Worm (Caenorhabditis elegans): ENCODE data around the gene F37B12.3.
A peak's percentile ranks its signal among the peaks of the same experiment; 100 is the strongest.

Gene F37B12.3

ce11 chrII:9054604-9055003 is 13.4 kb upstream of the F37B12.3 start, which contains the start of gene chmp-7 (continued):
- no peak for TF ChIP-seq pqm-1 (tag; optimal IDR thresholded peaks at IDR 0.05)
- TF ChIP-seq ceh-6 (GFP tag; optimal IDR thresholded peaks at IDR 0.05) = no peak
- TF ChIP-seq ceh-30 (tag; optimal IDR thresholded peaks at IDR 0.05) = peak; percentile 89
- TF ChIP-seq fkh-6 (tag; optimal IDR thresholded peaks at IDR 0.05) = no peak
- no peak for TF ChIP-seq ceh-48 (tag; optimal IDR thresholded peaks at IDR 0.05)
- peak; percentile 22 for TF ChIP-seq dve-1 (tag; optimal IDR thresholded peaks at IDR 0.05)
- no peak for TF ChIP-seq nhr-232 (tag; optimal IDR thresholded peaks at IDR 0.05)
- TF ChIP-seq Y22D7AL.16 (tag; optimal IDR thresholded peaks at IDR 0.05) = no peak
- TF ChIP-seq hlh-15 (tag; optimal IDR thresholded peaks at IDR 0.05) = no peak
- TF ChIP-seq hlh-30 (tag; optimal IDR thresholded peaks at IDR 0.05; ENCODE audit: insufficient read depth) = no peak
- peak; percentile 60 for TF ChIP-seq ceh-31 (tag; optimal IDR thresholded peaks at IDR 0.05)
- no peak for TF ChIP-seq K02D7.2 (tag; optimal IDR thresholded peaks at IDR 0.05)
- TF ChIP-seq pag-3 (tag; optimal IDR thresholded peaks at IDR 0.05; ENCODE audit: borderline replicate concordance) = no peak
- no peak for TF ChIP-seq T23F11.4 (GFP tag; optimal IDR thresholded peaks at IDR 0.05)
- no peak for TF ChIP-seq sox-4 (tag; optimal IDR thresholded peaks at IDR 0.05)
- TF ChIP-seq ahr-1 (tag; optimal IDR thresholded peaks at IDR 0.05) = no peak
- peak; percentile 59 for TF ChIP-seq ztf-16 (tag; optimal IDR thresholded peaks at IDR 0.05)
- TF ChIP-seq che-1 (tag; optimal IDR thresholded peaks at IDR 0.05) = no peak
- TF ChIP-seq ttx-3 (tag; optimal IDR thresholded peaks at IDR 0.05) = no peak

ce11 chrII:9053564-9053963 is 12.4 kb upstream of the F37B12.3 start, which contains the start of gene T24B8.7:
T24B8.7 (minus strand) TSS chrII:9053664.
- TF ChIP-seq ama-1 (optimal IDR thresholded peaks at IDR 0.05) (no peak), pha-2 (tag; optimal IDR thresholded peaks at IDR 0.05) (no peak), ceh-22 (tag; optimal IDR thresholded peaks at IDR 0.05) (no peak), pax-1 (tag; optimal IDR thresholded peaks at IDR 0.05) (no peak), hlh-30 (tag; optimal IDR thresholded peaks at IDR 0.05; ENCODE audit: insufficient read depth) (no peak), sdc-2 (tag; optimal IDR thresholded peaks at IDR 0.05) (no peak), ttx-3 (tag; optimal IDR thresholded peaks at IDR 0.05) (no peak), fkh-10 (GFP tag; optimal IDR thresholded peaks at IDR 0.05) (no peak), tbx-2 (tag; optimal IDR thresholded peaks at IDR 0.05) (no peak), pros-1 (tag; optimal IDR thresholded peaks at IDR 0.05) (no peak), elt-4 (tag; optimal IDR thresholded peaks at IDR 0.05) (no peak)

ce11 chrII:9042059-9042458 is 853 bp upstream of the F37B12.3 start:
- TF ChIP-seq ceh-22 (tag; optimal IDR thresholded peaks at IDR 0.05) = no peak
- no peak for TF ChIP-seq tbx-2 (tag; optimal IDR thresholded peaks at IDR 0.05)
- TF ChIP-seq unc-42 (tag; optimal IDR thresholded peaks at IDR 0.05) = no peak
- no peak for TF ChIP-seq ztf-16 (tag; optimal IDR thresholded peaks at IDR 0.05)
- TF ChIP-seq K02D7.2 (tag; optimal IDR thresholded peaks at IDR 0.05) = no peak

- no peak for TF ChIP-seq fax-1 (tag; optimal IDR thresholded peaks at IDR 0.05)
- TF ChIP-seq hlh-6 (tag; optimal IDR thresholded peaks at IDR 0.05) = no peak
- no peak for TF ChIP-seq hlh-15 (tag; optimal IDR thresholded peaks at IDR 0.05)
- no peak for TF ChIP-seq nhr-11 (tag; optimal IDR thresholded peaks at IDR 0.05)
Measured at ce11 chrII:9038736-9039135, 2.5 kb downstream of the F37B12.3 start.

- TF ChIP-seq hlh-15 (tag; optimal IDR thresholded peaks at IDR 0.05) (no peak), sox-2 (GFP tag; IDR thresholded peaks at IDR 0.05) (no peak), Y22D7AL.16 (tag; optimal IDR thresholded peaks at IDR 0.05) (no peak), ztf-16 (tag; optimal IDR thresholded peaks at IDR 0.05) (no peak), ets-4 (tag; optimal IDR thresholded peaks at IDR 0.05) (no peak)
Measured at ce11 chrII:9038201-9038600, 3.0 kb downstream of the F37B12.3 start, which contains the start of gene gcs-1. gcs-1 (minus strand) TSS chrII:9038301.

ce11 chrII:9033034-9033433 is 8.2 kb downstream of the F37B12.3 start:
- no peak for TF ChIP-seq pros-1 (tag; optimal IDR thresholded peaks at IDR 0.05)
- TF ChIP-seq ceh-48 (tag; optimal IDR thresholded peaks at IDR 0.05) = no peak
- no peak for TF ChIP-seq pqm-1 (tag; optimal IDR thresholded peaks at IDR 0.05)
- no peak for TF ChIP-seq ceh-18 (tag; optimal IDR thresholded peaks at IDR 0.05)
- TF ChIP-seq F13H6.1 (tag; optimal IDR thresholded peaks at IDR 0.05) = no peak
- TF ChIP-seq hlh-13 (GFP tag; optimal IDR thresholded peaks at IDR 0.05) = no peak
- no peak for TF ChIP-seq madf-2 (tag; optimal IDR thresholded peaks at IDR 0.05)
- TF ChIP-seq odd-2 (tag; optimal IDR thresholded peaks at IDR 0.05) = no peak
- no peak for TF ChIP-seq mec-3 (tag; optimal IDR thresholded peaks at IDR 0.05; ENCODE audit: borderline replicate concordance)
- TF ChIP-seq C08G9.2 (tag; optimal IDR thresholded peaks at IDR 0.05) = no peak
- no peak for TF ChIP-seq che-1 (tag; optimal IDR thresholded peaks at IDR 0.05)
